Worm (Caenorhabditis elegans): ENCODE measurements around the gene lipl-3.
A peak's percentile ranks its signal among the peaks of the same experiment; 100 is the strongest.

lipl-3 gene

DNA sequence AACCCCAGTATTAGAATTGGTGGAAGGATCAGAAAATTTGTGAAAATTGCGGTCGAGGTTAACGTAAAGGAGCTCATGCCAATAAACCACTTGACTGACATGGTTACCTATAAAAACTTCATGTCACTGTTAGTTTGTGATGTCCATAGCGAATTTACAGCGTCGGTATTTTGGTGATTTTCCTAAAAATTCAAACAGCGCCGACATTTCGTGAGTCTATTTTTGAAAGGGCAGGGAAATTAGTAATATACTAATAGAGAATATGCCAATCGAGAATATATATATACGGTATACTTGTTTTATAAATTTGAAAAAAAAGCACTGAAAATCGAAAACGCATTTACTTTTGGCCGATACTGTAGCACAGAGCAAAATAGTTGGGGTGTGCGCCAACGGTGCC, 32.0 kb upstream of the lipl-3 start, which contains the start of gene srx-8:
Gene srx-8, minus strand, starts transcription at position 101 of the 400 bp plus-strand sequence.
- TF ChIP-seq lin-15B (tag; optimal IDR thresholded peaks at IDR 0.05) (no peak), unc-62 (GFP tag; optimal IDR thresholded peaks at IDR 0.05) (no peak), nhr-76 (tag; optimal IDR thresholded peaks at IDR 0.05) (no peak), nhr-28 (tag; optimal IDR thresholded peaks at IDR 0.05) (no peak), aly-2 (tag; optimal IDR thresholded peaks at IDR 0.05) (no peak), mml-1 (tag; optimal IDR thresholded peaks at IDR 0.05) (no peak), tbx-2 (tag; optimal IDR thresholded peaks at IDR 0.05) (no peak), nfya-1 (tag; optimal IDR thresholded peaks at IDR 0.05; ENCODE audit: insufficient read depth) (no peak)

DNA sequence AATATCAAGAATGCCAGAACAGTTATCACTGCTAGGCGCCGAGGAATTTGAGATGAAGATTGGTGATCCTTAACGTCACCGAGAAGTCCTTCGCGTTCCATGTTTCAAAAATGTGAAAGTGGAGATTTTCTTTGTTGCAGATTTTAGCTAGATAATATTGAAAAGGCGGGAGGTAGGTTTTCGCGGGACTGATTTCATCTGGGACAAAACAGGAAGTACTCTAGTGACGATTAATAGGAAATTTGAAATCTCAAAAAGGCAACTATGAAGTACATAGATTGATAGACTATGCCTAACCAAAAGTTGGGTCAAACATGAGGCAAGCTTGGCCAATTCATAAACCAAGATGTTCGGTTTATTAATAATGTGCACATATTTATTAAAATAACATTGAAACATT, 29.0 kb upstream of the lipl-3 start, which contains the start of gene C14C6.8:
Gene C14C6.8, minus strand, starts transcription at position 101 of the 400 bp plus-strand sequence.
- TF ChIP-seq ceh-82 (tag; optimal IDR thresholded peaks at IDR 0.05): no peak
- TF ChIP-seq unc-39 (tag; optimal IDR thresholded peaks at IDR 0.05): no peak
- TF ChIP-seq snpc-4 (tag; optimal IDR thresholded peaks at IDR 0.05): no peak
- TF ChIP-seq unc-62 (GFP tag; optimal IDR thresholded peaks at IDR 0.05): no peak
- TF ChIP-seq fkh-10 (GFP tag; optimal IDR thresholded peaks at IDR 0.05): no peak
- no peak for TF ChIP-seq nhr-11 (tag; optimal IDR thresholded peaks at IDR 0.05)
- no peak for TF ChIP-seq zag-1 (tag; optimal IDR thresholded peaks at IDR 0.05)
- TF ChIP-seq nhr-67 (tag; optimal IDR thresholded peaks at IDR 0.05): no peak
- TF ChIP-seq nhr-25 (tag; optimal IDR thresholded peaks at IDR 0.05): no peak
- no peak for TF ChIP-seq mdl-1 (tag; optimal IDR thresholded peaks at IDR 0.05)
- TF ChIP-seq egl-27 (tag; optimal IDR thresholded peaks at IDR 0.05): no peak
- no peak for TF ChIP-seq nhr-76 (tag; optimal IDR thresholded peaks at IDR 0.05)
- no peak for TF ChIP-seq fkh-2 (tag; optimal IDR thresholded peaks at IDR 0.05)
- TF ChIP-seq aly-2 (tag; optimal IDR thresholded peaks at IDR 0.05): no peak
- TF ChIP-seq ztf-11 (tag; optimal IDR thresholded peaks at IDR 0.05): no peak
- TF ChIP-seq ceh-16 (tag; optimal IDR thresholded peaks at IDR 0.05): no peak
- TF ChIP-seq fos-1 (tag; optimal IDR thresholded peaks at IDR 0.05): no peak
- TF ChIP-seq nhr-77 (tag; optimal IDR thresholded peaks at IDR 0.05): no peak

DNA sequence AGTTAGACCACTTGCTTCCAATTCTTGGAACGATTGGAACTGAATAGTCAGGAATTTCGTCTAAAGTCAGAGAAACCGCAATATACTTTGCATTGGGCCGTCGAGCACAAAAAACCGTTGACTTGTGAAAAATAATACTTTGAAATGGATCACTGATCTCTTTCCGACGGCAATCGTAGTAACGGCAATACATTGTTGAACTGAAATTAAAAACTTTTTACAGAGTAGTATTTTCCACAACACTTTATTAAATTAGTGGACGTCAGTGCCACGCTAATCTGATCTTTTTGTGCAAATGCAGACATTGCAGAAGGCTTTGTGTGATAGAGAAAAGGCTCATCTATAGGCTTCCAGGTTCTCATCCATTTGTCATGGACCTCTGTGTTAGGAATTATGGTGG, 28.4 kb upstream of the lipl-3 start:
- TF ChIP-seq lin-15B (tag; optimal IDR thresholded peaks at IDR 0.05) (no peak), ceh-82 (tag; optimal IDR thresholded peaks at IDR 0.05) (no peak), nfya-1 (tag; optimal IDR thresholded peaks at IDR 0.05; ENCODE audit: insufficient read depth) (no peak), eor-1 (tag; optimal IDR thresholded peaks at IDR 0.05) (no peak), nhr-77 (tag; optimal IDR thresholded peaks at IDR 0.05) (no peak), nhr-11 (tag; optimal IDR thresholded peaks at IDR 0.05) (no peak), nhr-25 (tag; optimal IDR thresholded peaks at IDR 0.05) (no peak), hmg-11 (tag; optimal IDR thresholded peaks at IDR 0.05) (no peak), ama-1 (optimal IDR thresholded peaks at IDR 0.05) (no peak), R02D3.7 (tag; optimal IDR thresholded peaks at IDR 0.05) (no peak)

ce11 chrV:547980-548379, 24.0 kb upstream of the lipl-3 start, which contains the start of gene C14C6.6:
TSS of gene C14C6.6 (minus strand) at chrV:548080.
- TF ChIP-seq ama-1 (optimal IDR thresholded peaks at IDR 0.05) (no peak), aly-2 (tag; optimal IDR thresholded peaks at IDR 0.05) (no peak)

DNA sequence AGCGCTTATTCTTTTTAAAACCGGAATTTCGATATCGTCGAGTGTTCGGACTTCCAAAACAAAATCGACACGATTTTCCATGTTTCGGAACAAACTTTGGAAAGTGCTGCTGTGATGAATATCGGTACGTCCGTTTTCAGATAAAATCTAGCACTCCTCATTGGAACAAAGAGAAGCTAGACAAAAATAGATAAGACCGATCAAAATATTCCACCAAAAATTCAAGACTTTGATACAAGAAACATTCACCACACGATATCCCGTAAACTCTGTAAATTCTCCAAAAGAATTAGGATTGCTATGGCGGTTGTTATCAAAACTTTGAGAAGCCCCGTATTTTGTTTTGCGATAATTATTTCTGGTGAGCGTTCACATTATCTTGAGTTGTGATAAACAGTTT, 19.2 kb upstream of the lipl-3 start, which contains the start of gene C14C6.3:
Gene C14C6.3, plus strand, starts transcription at position 301 of the 400 bp plus-strand sequence.
- TF ChIP-seq eor-1 (tag; optimal IDR thresholded peaks at IDR 0.05): no peak
- TF ChIP-seq zag-1 (tag; optimal IDR thresholded peaks at IDR 0.05): no peak
- TF ChIP-seq nfya-1 (tag; optimal IDR thresholded peaks at IDR 0.05; ENCODE audit: insufficient read depth): no peak
- no peak for TF ChIP-seq tbx-2 (tag; optimal IDR thresholded peaks at IDR 0.05)
- no peak for TF ChIP-seq sea-2 (GFP tag; optimal IDR thresholded peaks at IDR 0.05)
- peak; percentile 64 for TF ChIP-seq elt-1 (tag; optimal IDR thresholded peaks at IDR 0.05)
- no peak for TF ChIP-seq snpc-4 (tag; optimal IDR thresholded peaks at IDR 0.05)
- no peak for TF ChIP-seq lin-39 (tag; optimal IDR thresholded peaks at IDR 0.05)

- TF ChIP-seq fkh-10 (GFP tag; optimal IDR thresholded peaks at IDR 0.05): no peak
- TF ChIP-seq elt-1 (tag; optimal IDR thresholded peaks at IDR 0.05): peak; percentile 68
Measured at ce11 chrV:541470-541869, 17.5 kb upstream of the lipl-3 start.

DNA sequence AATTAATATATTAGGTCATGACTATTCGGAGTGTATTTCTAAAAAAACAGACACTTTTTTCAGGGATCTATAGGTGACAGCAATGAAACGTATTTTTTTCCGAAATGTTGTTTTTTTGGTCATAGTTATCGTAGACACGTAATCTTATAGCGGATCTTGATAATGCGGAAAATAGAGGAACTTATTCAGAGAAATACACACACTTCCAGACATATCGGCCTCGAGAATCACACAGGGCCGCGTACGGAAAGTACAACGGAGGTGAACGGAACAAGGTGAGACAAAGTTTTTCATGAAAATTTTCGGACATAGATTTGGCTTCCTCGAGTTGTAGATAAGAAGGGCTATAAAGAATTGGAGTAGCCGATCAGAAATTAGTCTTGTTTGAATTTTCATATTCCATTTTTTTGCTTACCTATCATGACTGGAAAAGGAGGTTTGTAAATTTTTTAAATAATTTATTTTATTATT, 15.1 kb upstream of the lipl-3 start, which contains the start of gene nhr-155:
Gene nhr-155, plus strand, starts transcription at position 421 of the 471 bp plus-strand sequence.
- TF ChIP-seq nhr-25 (tag; optimal IDR thresholded peaks at IDR 0.05) (peak; percentile 32), nhr-12 (tag; optimal IDR thresholded peaks at IDR 0.05) (no peak), elt-3 (tag; optimal IDR thresholded peaks at IDR 0.05) (no peak), ceh-82 (tag; optimal IDR thresholded peaks at IDR 0.05) (no peak), unc-62 (GFP tag; optimal IDR thresholded peaks at IDR 0.05) (no peak), ztf-11 (tag; optimal IDR thresholded peaks at IDR 0.05) (no peak), fkh-2 (tag; optimal IDR thresholded peaks at IDR 0.05) (no peak), fos-1 (tag; optimal IDR thresholded peaks at IDR 0.05) (no peak), ceh-28 (tag; optimal IDR thresholded peaks at IDR 0.05) (no peak), elt-1 (tag; optimal IDR thresholded peaks at IDR 0.05) (peak; percentile 95), nhr-11 (tag; optimal IDR thresholded peaks at IDR 0.05) (no peak), nhr-77 (tag; optimal IDR thresholded peaks at IDR 0.05) (no peak), pqm-1 (tag; optimal IDR thresholded peaks at IDR 0.05) (no peak), nhr-28 (tag; optimal IDR thresholded peaks at IDR 0.05) (no peak), unc-39 (tag; optimal IDR thresholded peaks at IDR 0.05) (no peak), nhr-43 (tag; optimal IDR thresholded peaks at IDR 0.05; ENCODE audit: poor library complexity, severe bottlenecking) (peak; percentile 67), egl-5 (tag; optimal IDR thresholded peaks at IDR 0.05) (no peak), ceh-9 (tag; optimal IDR thresholded peaks at IDR 0.05) (no peak), nhr-23 (tag; optimal IDR thresholded peaks at IDR 0.05) (peak; percentile 87), ceh-16 (tag; optimal IDR thresholded peaks at IDR 0.05) (no peak), tbx-2 (tag; optimal IDR thresholded peaks at IDR 0.05) (no peak)

All from whole organism, L3 larva.